Fruit fly (Drosophila melanogaster) whole organism: ENCODE measurements around the gene CG10431.

Experiments
- CG8478 ChIP-seq: fragments of >200 bp; optimal IDR thresholded peaks from 2 replicates; lab custom pipeline; 2018; ENCODE audit warnings: inconsistent platforms
- pan ChIP-seq: fragments of >200 bp; optimal IDR thresholded peaks from 2 replicates; lab custom pipeline; 2017
- usp ChIP-seq: fragments of >200 bp; optimal IDR thresholded peaks from 2 replicates; lab custom pipeline; 2017; ENCODE audit warnings: missing biosample characterization, missing genetic modification characterization, mixed read lengths

- TF ChIP-seq CG8478 (lab: Kevin White, UChicago) (no peak), pan (no peak), usp (GFP tag; lab: Kevin White, UChicago) (no peak)
These were observed 6.5 kb downstream of the CG10431 start for dm6 chr2L:18980982-18981381.
